Fruit fly (Drosophila melanogaster) S2 (cell line): ENCODE data around the gene Kua.

ENCODE experiments used
- CG8478 ChIP-seq: fragments of >200 bp; optimal IDR thresholded peaks from 2 replicates; lab custom pipeline; 2018
- CTCF ChIP-seq, 2 experiments: fragments of >200 bp; optimal IDR thresholded peaks; 2 replicates each; lab custom pipeline; 2018

dm6 chr2L:20148368-20148767 is 51.0 kb downstream of the Kua start:
- peak; percentile 11 to 29 for TF ChIP-seq CTCF (optimal IDR thresholded peaks at IDR 0.05; lab: Kevin White, UChicago)
- no peak for TF ChIP-seq CG8478 (lab: Kevin White, UChicago)
